Worm (Caenorhabditis elegans): ENCODE data around the gene ZC373.3.

ZC373.3 gene

ce11 chrX:10027556-10027955 is 32.8 kb upstream of the ZC373.3 start, which contains the start of gene mkk-4:
mkk-4 (plus strand) TSS chrX:10027856.
- no peak for TF ChIP-seq vab-15 (tag; optimal IDR thresholded peaks at IDR 0.05)
- TF ChIP-seq mep-1 (tag; optimal IDR thresholded peaks at IDR 0.05), result no peak
- TF ChIP-seq unc-86 (tag; optimal IDR thresholded peaks at IDR 0.05), result no peak
- TF ChIP-seq isw-1 (GFP tag; IDR thresholded peaks at IDR 0.05), result no peak
- no peak for TF ChIP-seq rnt-1 (tag; optimal IDR thresholded peaks at IDR 0.05)
- no peak for TF ChIP-seq unc-130 (tag; optimal IDR thresholded peaks at IDR 0.05)
- no peak for TF ChIP-seq fos-1 (tag; optimal IDR thresholded peaks at IDR 0.05)

- TF ChIP-seq nhr-12 (tag; optimal IDR thresholded peaks at IDR 0.05), result no peak
- TF ChIP-seq nhr-71 (tag; optimal IDR thresholded peaks at IDR 0.05), result no peak
- TF ChIP-seq efl-1 (optimal IDR thresholded peaks at IDR 0.05), result no peak
- TF ChIP-seq efl-1 (GFP tag; optimal IDR thresholded peaks at IDR 0.05 in 1 of 2), result peak in 1 of 2 experiments; percentile 55
- peak; percentile 31 for TF ChIP-seq elt-2 (tag; optimal IDR thresholded peaks at IDR 0.05)
- no peak for TF ChIP-seq unc-98 (GFP tag; IDR thresholded peaks at IDR 0.05)
Measured at ce11 chrX:10030836-10031235, 29.5 kb upstream of the ZC373.3 start, which contains the start of gene sek-6. sek-6 (plus strand) TSS chrX:10031150.

ce11 chrX:10044473-10044872 is 15.9 kb upstream of the ZC373.3 start:
- no peak for TF ChIP-seq grh-1 (GFP tag; IDR thresholded peaks at IDR 0.05)
- TF ChIP-seq swsn-7 (tag; optimal IDR thresholded peaks at IDR 0.05), result no peak
- TF ChIP-seq snu-23 (GFP tag; optimal IDR thresholded peaks at IDR 0.05), result no peak
- TF ChIP-seq alr-1 (tag; optimal IDR thresholded peaks at IDR 0.05; ENCODE audit: borderline replicate concordance), result no peak
- TF ChIP-seq nhr-237 (tag; optimal IDR thresholded peaks at IDR 0.05), result no peak

ce11 chrX:10047325-10047724 is 13.0 kb upstream of the ZC373.3 start, which contains the start of gene ZC374.2:
ZC374.2 (minus strand) TSS chrX:10047425.
- TF ChIP-seq pqm-1 (tag; optimal IDR thresholded peaks at IDR 0.05), result no peak
- TF ChIP-seq F16B12.6 (tag; optimal IDR thresholded peaks at IDR 0.05), result no peak
- TF ChIP-seq fkh-4 (tag; optimal IDR thresholded peaks at IDR 0.05; ENCODE audit: borderline replicate concordance), result no peak
- TF ChIP-seq sox-4 (tag; optimal IDR thresholded peaks at IDR 0.05), result no peak
- no peak for TF ChIP-seq efl-1 (optimal IDR thresholded peaks at IDR 0.05)
- no peak for TF ChIP-seq efl-1 (GFP tag; optimal IDR thresholded peaks at IDR 0.05 in 1 of 2)
- TF ChIP-seq tbx-2 (tag; optimal IDR thresholded peaks at IDR 0.05), result no peak
- TF ChIP-seq fkh-10 (GFP tag; optimal IDR thresholded peaks at IDR 0.05), result no peak

- TF ChIP-seq ceh-88 (GFP tag; IDR thresholded peaks at IDR 0.05) (no peak), ztf-11 (tag; optimal IDR thresholded peaks at IDR 0.05) (no peak), nhr-76 (tag; optimal IDR thresholded peaks at IDR 0.05) (no peak), egl-13 (tag; optimal IDR thresholded peaks at IDR 0.05) (no peak), sox-4 (tag; optimal IDR thresholded peaks at IDR 0.05) (no peak), alr-1 (tag; optimal IDR thresholded peaks at IDR 0.05; ENCODE audit: borderline replicate concordance) (no peak), nhr-85 (tag) (no peak), C16A3.4 (tag; optimal IDR thresholded peaks at IDR 0.05) (no peak), ceh-8 (GFP tag; optimal IDR thresholded peaks at IDR 0.05) (no peak), elt-3 (tag; optimal IDR thresholded peaks at IDR 0.05) (no peak), mab-9 (GFP tag; IDR thresholded peaks at IDR 0.05) (no peak), nhr-84 (tag; optimal IDR thresholded peaks at IDR 0.05) (no peak), Y116A8C.19 (tag; optimal IDR thresholded peaks at IDR 0.05; ENCODE audit: borderline replicate concordance) (no peak)
Measured at ce11 chrX:10049160-10049559, 11.2 kb upstream of the ZC373.3 start, which contains the start of gene gnrr-3. gnrr-3 (plus strand) TSS chrX:10049460.
